Worm (Caenorhabditis elegans) whole organism, late embryonic: ENCODE results near the gene srg-55.

Experiments used
- ama-1 ChIP-seq: fragments of 150-350 bp; optimal IDR thresholded peaks from 2 replicates; lab custom pipeline; 2014
- dve-1 ChIP-seq: sonication (generic microtip); optimal IDR thresholded peaks from 2 replicates; lab custom pipeline; 2017; ENCODE audit warnings: antibody characterized with exemption, mild to moderate bottlenecking, missing genetic modification characterization, missing compliant biosample characterization
- fkh-6 ChIP-seq: sonication (generic microtip); optimal IDR thresholded peaks from 2 replicates; lab custom pipeline; 2016; ENCODE audit warnings: missing genetic modification characterization, missing compliant biosample characterization
- hlh-8 ChIP-seq: sonication (generic microtip); optimal IDR thresholded peaks from 2 replicates; lab custom pipeline; 2016; ENCODE audit warnings: missing genotype, missing genetic modification characterization, missing compliant biosample characterization
- mec-3 ChIP-seq: sonication (generic microtip); optimal IDR thresholded peaks from 2 replicates; lab custom pipeline; 2016; ENCODE audit warnings: borderline replicate concordance, missing genetic modification characterization, missing compliant biosample characterization
- pag-3 ChIP-seq: sonication (generic microtip); optimal IDR thresholded peaks from 2 replicates; lab custom pipeline; 2016; ENCODE audit warnings: missing compliant biosample characterization, missing genetic modification characterization, borderline replicate concordance
- sdc-2 ChIP-seq: sonication (generic microtip); optimal IDR thresholded peaks from 2 replicates; lab custom pipeline; 2016; ENCODE audit warnings: missing genotype, missing genetic modification characterization, missing compliant biosample characterization
- sox-4 ChIP-seq: sonication (generic microtip); optimal IDR thresholded peaks from 2 replicates; lab custom pipeline; 2017; ENCODE audit warnings: mild to moderate bottlenecking, missing genetic modification characterization, inconsistent platforms, missing compliant biosample characterization

DNA sequence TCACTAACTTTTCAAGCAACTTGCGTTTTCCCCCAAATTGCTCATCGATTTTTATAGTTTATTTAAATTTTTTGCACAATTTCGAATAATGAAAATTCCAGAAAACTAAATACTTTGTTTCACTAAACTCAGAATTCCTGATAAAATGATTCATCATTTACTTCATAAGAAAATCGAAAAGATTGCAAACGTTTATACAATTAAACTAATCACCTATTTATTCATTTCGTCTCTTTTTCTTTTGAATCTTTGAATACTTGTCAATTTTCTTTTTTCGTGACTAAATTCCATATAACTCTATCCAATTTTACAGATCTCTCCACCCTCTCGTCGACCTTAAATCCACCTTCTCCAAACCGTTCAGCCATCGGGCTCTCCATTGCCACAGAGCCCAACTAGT, 8.4 kb upstream of the srg-55 start, which contains the start of gene C30G7.2:
- TF ChIP-seq hlh-8 (tag; lab: Kevin White, UChicago) (no peak), sdc-2 (tag; lab: Kevin White, UChicago) (no peak), mec-3 (tag; lab: Kevin White, UChicago) (no peak), sox-4 (no peak), dve-1 (no peak), fkh-6 (no peak), ama-1 (lab: Kevin White, UChicago) (no peak), pag-3 (tag; lab: Kevin White, UChicago) (no peak)
